Fruit fly (Drosophila melanogaster): Measurements from ENCODE around the gene SmB.

- TF ChIP-seq CG8924 (tag; optimal IDR thresholded peaks at IDR 0.05) = peak; percentile 76
- no peak for TF ChIP-seq Gsc (GFP tag; IDR thresholded peaks at IDR 0.05)
- TF ChIP-seq CG8478 (optimal IDR thresholded peaks at IDR 0.05) = no peak
- peak; percentile 79 for TF ChIP-seq CG30403 (GFP tag; optimal IDR thresholded peaks at IDR 0.05)
- TF ChIP-seq dimm (GFP tag; IDR thresholded peaks at IDR 0.05) = no peak
- no peak for TF ChIP-seq CG3065 (GFP tag; optimal IDR thresholded peaks at IDR 0.05)
- peak; percentile 15 for TF ChIP-seq vfl (GFP tag; optimal IDR thresholded peaks at IDR 0.05)
- TF ChIP-seq unpg (GFP tag; optimal IDR thresholded peaks at IDR 0.05) = peak; percentile 48
- TF ChIP-seq psq (GFP tag; optimal IDR thresholded peaks at IDR 0.05) = no peak
Observed at dm6 chr2L:10413251-10414127, 12.9 kb downstream of the SmB start, which contains the start of the genes CG5355 and Klp31E.
